Fruit fly (Drosophila melanogaster) whole organism, embryonic: ENCODE data around the gene CG31809.

Experiments used
- CG10431 ChIP-seq: fragments of 200-800 bp; sonication (Bioruptor generic); optimal IDR thresholded peaks from 3 replicates; lab custom pipeline; 2018; ENCODE audit warnings: missing biosample characterization, mild to moderate bottlenecking, missing genetic modification characterization
- CG11247 ChIP-seq: fragments of 200-800 bp; sonication (Bioruptor generic); IDR thresholded peaks from 2 replicates; pipeline ENCODE4 v1.3.6; 2022; ENCODE audit warnings: missing biosample characterization, missing genetic modification characterization
- CG11504 ChIP-seq: fragments of 200-800 bp; sonication (Bioruptor generic); optimal IDR thresholded peaks from 3 replicates; lab custom pipeline; 2019; ENCODE audit warnings: missing biosample characterization, mild to moderate bottlenecking, missing genetic modification characterization, moderate library complexity
- CG12391 ChIP-seq: fragments of 200-800 bp; sonication (Bioruptor generic); optimal IDR thresholded peaks from 3 replicates; lab custom pipeline; 2018; ENCODE audit warnings: missing biosample characterization, mild to moderate bottlenecking, missing genetic modification characterization, moderate library complexity
- CG12744 ChIP-seq: fragments of 200-800 bp; sonication (Bioruptor generic); optimal IDR thresholded peaks from 2 replicates; lab custom pipeline; 2016; ENCODE audit warnings: missing biosample characterization, missing genetic modification characterization
- CG13775 ChIP-seq: fragments of 200-800 bp; sonication (Bioruptor generic); optimal IDR thresholded peaks from 3 replicates; lab custom pipeline; 2017; ENCODE audit warnings: missing biosample characterization, mild to moderate bottlenecking, missing genetic modification characterization
- CG15073 ChIP-seq: fragments of 200-800 bp; sonication (Bioruptor generic); optimal IDR thresholded peaks from 2 replicates; lab custom pipeline; 2016; ENCODE audit warnings: missing biosample characterization, missing genetic modification characterization
- CG15269 ChIP-seq: fragments of 200-800 bp; sonication (Bioruptor generic); optimal IDR thresholded peaks from 2 replicates; lab custom pipeline; 2018; ENCODE audit warnings: missing biosample characterization, mild to moderate bottlenecking, missing genetic modification characterization, moderate library complexity
- CG15601 ChIP-seq: fragments of 200-800 bp; sonication (Bioruptor generic); optimal IDR thresholded peaks from 3 replicates; lab custom pipeline; 2019; ENCODE audit warnings: missing biosample characterization, mild to moderate bottlenecking, missing genetic modification characterization, moderate library complexity
- CG16813 ChIP-seq: fragments of 200-800 bp; sonication (Bioruptor generic); IDR thresholded peaks from 3 replicates; pipeline ENCODE4 v1.3.6; 2022; ENCODE audit warnings: missing biosample characterization, missing genetic modification characterization; ENCODE audit not compliant: partially characterized antibody
- CG17385 ChIP-seq: fragments of 200-800 bp; sonication (Bioruptor generic); optimal IDR thresholded peaks from 3 replicates; lab custom pipeline; 2018; ENCODE audit warnings: missing biosample characterization, mild to moderate bottlenecking, missing genetic modification characterization
- CG18619 ChIP-seq: fragments of 200-800 bp; sonication (Bioruptor generic); optimal IDR thresholded peaks from 3 replicates; lab custom pipeline; 2017; ENCODE audit warnings: missing biosample characterization, mild to moderate bottlenecking, missing genetic modification characterization
- CG3163 ChIP-seq: fragments of 200-800 bp; sonication (Bioruptor generic); optimal IDR thresholded peaks from 3 replicates; lab custom pipeline; 2016; ENCODE audit warnings: missing biosample characterization, missing genetic modification characterization
- CG34376 ChIP-seq: fragments of 200-800 bp; sonication (Bioruptor generic); optimal IDR thresholded peaks from 2 replicates; lab custom pipeline; 2018; ENCODE audit warnings: missing biosample characterization, mild to moderate bottlenecking, missing genetic modification characterization
- CG4424 ChIP-seq: fragments of 200-800 bp; sonication (Bioruptor generic); optimal IDR thresholded peaks from 3 replicates; lab custom pipeline; 2016; ENCODE audit warnings: missing biosample characterization, missing genetic modification characterization
- CG5245 ChIP-seq: fragments of 200-800 bp; sonication (Bioruptor generic); optimal IDR thresholded peaks from 3 replicates; lab custom pipeline; 2016; ENCODE audit warnings: missing biosample characterization, missing genetic modification characterization
- CG6654 ChIP-seq: fragments of 200-800 bp; sonication (Bioruptor generic); optimal IDR thresholded peaks from 2 replicates; lab custom pipeline; 2017; ENCODE audit warnings: missing biosample characterization, mild to moderate bottlenecking, missing genetic modification characterization
- CG7987 ChIP-seq: fragments of 200-800 bp; sonication (Bioruptor generic); optimal IDR thresholded peaks from 2 replicates; lab custom pipeline; 2018; ENCODE audit warnings: missing biosample characterization, mild to moderate bottlenecking, missing genetic modification characterization, moderate library complexity
- CG8359 ChIP-seq: fragments of 200-800 bp; sonication (Bioruptor generic); optimal IDR thresholded peaks from 2 replicates; lab custom pipeline; 2017; ENCODE audit warnings: missing biosample characterization, mild to moderate bottlenecking, missing genetic modification characterization, borderline replicate concordance
- CG8765 ChIP-seq: fragments of 200-800 bp; sonication (Bioruptor generic); IDR thresholded peaks from 2 replicates; pipeline ENCODE4 v1.3.6; 2022; ENCODE audit warnings: missing biosample characterization, missing genetic modification characterization
- CG9609 ChIP-seq: fragments of 200-800 bp; sonication (Bioruptor generic); optimal IDR thresholded peaks from 3 replicates; lab custom pipeline; 2016; ENCODE audit warnings: missing biosample characterization, missing genetic modification characterization
- D19A ChIP-seq: fragments of 200-800 bp; optimal IDR thresholded peaks from 3 replicates; lab custom pipeline; 2019; ENCODE audit warnings: missing biosample characterization, mild to moderate bottlenecking, missing genetic modification characterization, moderate library complexity
- Dad ChIP-seq: fragments of 200-800 bp; sonication (Bioruptor generic); optimal IDR thresholded peaks from 3 replicates; lab custom pipeline; 2016; ENCODE audit warnings: missing biosample characterization, missing genetic modification characterization
- Drgx ChIP-seq: fragments of 200-800 bp; sonication (Bioruptor generic); IDR thresholded peaks from 2 replicates; pipeline ENCODE4 v1.3.6; 2022; ENCODE audit warnings: missing biosample characterization, missing genetic modification characterization
- GATAe ChIP-seq: fragments of 200-800 bp; sonication (Bioruptor generic); conservative IDR thresholded peaks from 2 replicates; pipeline ENCODE4 v1.3.6; 2022; ENCODE audit warnings: missing biosample characterization, missing genetic modification characterization
- MTF-1 ChIP-seq: fragments of 200-800 bp; sonication (Bioruptor generic); optimal IDR thresholded peaks from 2 replicates; lab custom pipeline; 2018; ENCODE audit warnings: missing biosample characterization, mild to moderate bottlenecking, missing genetic modification characterization, borderline replicate concordance
- Meics ChIP-seq: fragments of 200-800 bp; sonication (Bioruptor generic); optimal IDR thresholded peaks from 2 replicates; lab custom pipeline; 2017; ENCODE audit warnings: missing biosample characterization, mild to moderate bottlenecking, missing genetic modification characterization
- Xbp1 ChIP-seq: fragments of 200-800 bp; sonication (Bioruptor generic); optimal IDR thresholded peaks from 3 replicates; lab custom pipeline; 2016; ENCODE audit warnings: missing biosample characterization, mild to moderate bottlenecking, missing genetic modification characterization
- ash1 ChIP-seq: fragments of 200-800 bp; sonication (Bioruptor generic); optimal IDR thresholded peaks from 2 replicates; lab custom pipeline; 2018; ENCODE audit warnings: missing biosample characterization, mild to moderate bottlenecking, missing genetic modification characterization
- chinmo ChIP-seq: fragments of 200-800 bp; sonication (Bioruptor generic); IDR thresholded peaks from 4 replicates; pipeline ENCODE4 v1.3.6; 2022; ENCODE audit warnings: missing biosample characterization, missing genetic modification characterization; ENCODE audit not compliant: partially characterized antibody
- crc ChIP-seq: fragments of 200-800 bp; sonication (Bioruptor generic); optimal IDR thresholded peaks from 2 replicates; lab custom pipeline; 2016; ENCODE audit warnings: missing biosample characterization, missing genetic modification characterization
- cwo ChIP-seq: fragments of 200-800 bp; sonication (Bioruptor generic); optimal IDR thresholded peaks from 3 replicates; lab custom pipeline; 2017; ENCODE audit warnings: missing biosample characterization, missing genetic modification characterization, mild to moderate bottlenecking, moderate library complexity, missing genetic modification reagents
- dm ChIP-seq: fragments of 200-800 bp; sonication (Bioruptor generic); optimal IDR thresholded peaks from 3 replicates; lab custom pipeline; 2016; ENCODE audit warnings: missing biosample characterization, missing genetic modification characterization
- eve ChIP-seq, 2 experiments: fragments of >200 bp; optimal IDR thresholded peaks; 2 replicates each; lab custom pipeline; 2017; ENCODE audit warnings: missing biosample characterization in 2 of 2, missing genetic modification characterization in 2 of 2
- ewg ChIP-seq: fragments of 200-800 bp; sonication (Bioruptor generic); optimal IDR thresholded peaks from 3 replicates; lab custom pipeline; 2017; ENCODE audit warnings: mild to moderate bottlenecking, missing biosample characterization, missing genetic modification reagents, missing genetic modification characterization
- exex ChIP-seq: fragments of 200-800 bp; sonication (Bioruptor generic); optimal IDR thresholded peaks from 4 replicates; lab custom pipeline; 2018; ENCODE audit warnings: missing biosample characterization, mild to moderate bottlenecking, missing genetic modification characterization, moderate library complexity
- fd3F ChIP-seq: fragments of 200-800 bp; sonication (Bioruptor generic); optimal IDR thresholded peaks from 2 replicates; lab custom pipeline; 2018; ENCODE audit warnings: missing biosample characterization, mild to moderate bottlenecking, missing genetic modification characterization, moderate library complexity
- grau ChIP-seq: fragments of 200-800 bp; optimal IDR thresholded peaks from 3 replicates; lab custom pipeline; 2019; ENCODE audit warnings: missing biosample characterization, mild to moderate bottlenecking, missing genetic modification characterization, moderate library complexity
- gsb-n ChIP-seq: fragments of 200-800 bp; sonication (Bioruptor generic); optimal IDR thresholded peaks from 3 replicates; lab custom pipeline; 2018; ENCODE audit warnings: missing biosample characterization, mild to moderate bottlenecking, missing genetic modification characterization
- h ChIP-seq: fragments of >200 bp; optimal IDR thresholded peaks from 2 replicates; lab custom pipeline; 2017
- hkb ChIP-seq, 2 experiments: fragments of 200-800 bp in 1 of 2; fragments of >200 bp in 1 of 2; sonication (Bioruptor generic) in 1 of 2; IDR thresholded peaks in 1 of 2; optimal IDR thresholded peaks in 1 of 2; 2 replicates each; pipeline versions ENCODE4 v1.3.6 to Lab custom; 2017 to 2022; ENCODE audit warnings: missing biosample characterization in 1 of 2, missing genetic modification characterization in 1 of 2
- knrl ChIP-seq: fragments of 200-800 bp; sonication (Bioruptor generic); IDR thresholded peaks from 3 replicates; pipeline ENCODE4 v1.3.6; 2022; ENCODE audit warnings: missing biosample characterization, missing genetic modification characterization; ENCODE audit not compliant: partially characterized antibody
- lab ChIP-seq: fragments of 200-800 bp; sonication (Bioruptor generic); optimal IDR thresholded peaks from 3 replicates; lab custom pipeline; 2017; ENCODE audit warnings: missing biosample characterization, missing genetic modification characterization, mild to moderate bottlenecking, moderate library complexity, missing genetic modification reagents
- onecut ChIP-seq: fragments of 200-800 bp; sonication (Bioruptor generic); IDR thresholded peaks from 2 replicates; pipeline ENCODE4 v1.3.6; 2022; ENCODE audit warnings: missing biosample characterization, missing genetic modification characterization
- shn ChIP-seq: fragments of 200-800 bp; sonication (Bioruptor generic); optimal IDR thresholded peaks from 3 replicates; lab custom pipeline; 2016; ENCODE audit warnings: missing biosample characterization, missing genetic modification characterization
- sisA ChIP-seq: fragments of 200-800 bp; sonication (Bioruptor generic); IDR thresholded peaks from 2 replicates; pipeline ENCODE4 v1.3.6; 2022; ENCODE audit warnings: missing biosample characterization, missing genetic modification characterization
- slp2 ChIP-seq: fragments of 200-800 bp; sonication (Bioruptor generic); optimal IDR thresholded peaks from 2 replicates; lab custom pipeline; 2016; ENCODE audit warnings: missing biosample characterization, missing genetic modification characterization
- stwl ChIP-seq: fragments of 200-800 bp; sonication (Bioruptor generic); optimal IDR thresholded peaks from 3 replicates; lab custom pipeline; 2018; ENCODE audit warnings: missing biosample characterization, mild to moderate bottlenecking, missing genetic modification characterization, moderate library complexity
- wor ChIP-seq: fragments of 200-800 bp; sonication (Bioruptor generic); IDR thresholded peaks from 2 replicates; pipeline ENCODE4 v1.3.6; 2022; ENCODE audit warnings: missing biosample characterization, missing genetic modification characterization
- zfh1 ChIP-seq: fragments of 200-800 bp; sonication (Bioruptor generic); IDR thresholded peaks from 3 replicates; pipeline ENCODE4 v1.3.6; 2022; ENCODE audit warnings: missing biosample characterization, missing genetic modification characterization

The CG31809 gene

DNA sequence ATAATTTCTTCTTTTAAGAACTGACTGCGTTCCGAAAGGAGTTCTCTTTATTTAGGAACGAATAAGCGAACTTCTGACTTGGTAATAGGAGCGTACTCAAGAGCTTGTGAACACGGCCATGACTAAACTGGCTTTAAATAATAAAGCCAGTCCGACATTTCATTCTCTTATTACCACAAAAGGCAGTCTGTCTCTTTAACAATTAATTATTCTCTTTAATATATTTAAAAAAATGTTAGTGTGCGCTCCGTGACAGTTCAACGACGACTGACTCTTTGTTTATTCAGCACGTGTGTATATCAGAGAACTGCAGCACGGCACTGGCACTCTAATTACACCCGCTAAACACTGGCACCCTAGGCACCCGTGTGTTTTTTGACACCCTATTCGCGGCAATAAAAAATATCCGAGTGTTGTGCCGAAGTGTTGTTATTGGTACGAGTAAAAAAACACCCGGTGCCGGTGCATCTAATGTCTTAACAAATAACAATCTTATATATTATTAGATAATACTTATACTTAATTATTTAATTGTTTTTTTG is at the start of gene CG31809 (continued):
- TF ChIP-seq CG13775 (GFP tag; lab: Kevin White, UChicago) (no peak), crc (GFP tag; lab: Kevin White, UChicago) (no peak), CG16813 (GFP tag; lab: Robert Waterston, UW) (no peak), chinmo (GFP tag; lab: Robert Waterston, UW) (0 out of 4 replicates have a peak, but pooled peaks have one; percentile 62), lab (GFP tag; lab: Kevin White, UChicago) (peak; percentile 7), CG4424 (GFP tag; lab: Kevin White, UChicago) (no peak), Dad (GFP tag; lab: Kevin White, UChicago) (no peak), onecut (GFP tag; lab: Robert Waterston, UW) (peak; percentile 38; the same call in 1 of the 2 replicates), exex (tag; lab: Kevin White, UChicago) (peak; percentile 18), MTF-1 (peak; percentile 13), fd3F (GFP tag; lab: Kevin White, UChicago) (no peak), D19A (tag; lab: Kevin White, UChicago) (peak; percentile 13), CG10431 (no peak), cwo (peak; percentile 67), CG8359 (GFP tag; lab: Kevin White, UChicago) (no peak), CG15601 (no peak), gsb-n (tag; lab: Kevin White, UChicago) (peak; percentile 8), CG3163 (GFP tag; lab: Kevin White, UChicago) (peak; percentile 71), CG11504 (tag; lab: Kevin White, UChicago) (peak; percentile 3), CG15269 (tag; lab: Kevin White, UChicago) (no peak), CG34376 (GFP tag; lab: Kevin White, UChicago) (no peak), hkb (optimal IDR thresholded peaks at IDR 0.05; lab: Kevin White, UChicago) (no peak), hkb (GFP tag; IDR thresholded peaks at IDR 0.05; lab: Robert Waterston, UW) (peak; percentile 38; the same call in 1 of the 2 replicates), CG7987 (GFP tag; lab: Kevin White, UChicago) (peak; percentile 13), CG18619 (no peak), h (lab: Kevin White, UChicago) (no peak), Meics (GFP tag; lab: Kevin White, UChicago) (peak; percentile 23), CG17385 (no peak), CG12744 (GFP tag; lab: Kevin White, UChicago) (no peak), wor (GFP tag; lab: Robert Waterston, UW) (no peak), Drgx (GFP tag; lab: Robert Waterston, UW) (no peak), zfh1 (GFP tag; lab: Robert Waterston, UW) (no peak), ash1 (GFP tag; lab: Kevin White, UChicago) (no peak)

DNA sequence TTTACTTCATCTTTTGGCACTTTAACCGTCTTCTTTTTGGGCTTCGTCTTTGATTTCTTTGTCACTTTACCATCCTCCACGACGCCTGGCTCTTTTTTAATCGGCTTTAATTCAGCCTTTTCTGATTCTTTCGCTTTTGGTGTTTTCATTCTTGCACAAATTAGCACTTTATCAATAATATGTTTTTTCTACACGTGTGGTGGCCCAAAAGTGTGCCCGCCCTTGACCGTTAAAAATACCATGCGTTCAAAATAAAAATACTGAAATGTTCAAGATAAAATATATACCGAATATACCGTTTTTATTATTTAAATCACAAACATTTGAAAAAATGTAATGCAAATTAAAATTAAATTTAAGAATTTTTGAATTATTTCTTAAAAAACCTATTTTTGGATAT is 43.5 kb upstream of the CG31809 start, which contains the start of gene CG12288:
Gene CG12288, minus strand, starts transcription at position 216 of the 400 bp plus-strand sequence.
- no peak for TF ChIP-seq CG12391 (tag; lab: Kevin White, UChicago)
- no peak for TF ChIP-seq Xbp1 (GFP tag; lab: Kevin White, UChicago)
- TF ChIP-seq CG8765 (GFP tag; lab: Robert Waterston, UW): no peak
- no peak for TF ChIP-seq GATAe
- peak; percentile 74 for TF ChIP-seq stwl (tag; lab: Kevin White, UChicago)
- no peak for TF ChIP-seq slp2 (GFP tag; lab: Kevin White, UChicago)
- TF ChIP-seq ewg (GFP tag; lab: Kevin White, UChicago): no peak
- no peak for TF ChIP-seq CG15073 (GFP tag; lab: Kevin White, UChicago)
- peak; percentile 65 for TF ChIP-seq dm (GFP tag; lab: Kevin White, UChicago)
- no peak for TF ChIP-seq CG5245 (GFP tag; lab: Kevin White, UChicago)
- TF ChIP-seq crc (GFP tag; lab: Kevin White, UChicago): no peak
- no peak for TF ChIP-seq eve (GFP tag; optimal IDR thresholded peaks at IDR 0.05; lab: Kevin White, UChicago)
- TF ChIP-seq sisA (GFP tag; lab: Robert Waterston, UW): no peak
- TF ChIP-seq shn (GFP tag; lab: Kevin White, UChicago): no peak
- no peak for TF ChIP-seq grau (tag; lab: Kevin White, UChicago)
- no peak for TF ChIP-seq CG6654
- no peak for TF ChIP-seq CG11247 (GFP tag; lab: Robert Waterston, UW)
- no peak for TF ChIP-seq knrl (GFP tag; lab: Robert Waterston, UW)
- TF ChIP-seq CG9609 (GFP tag; lab: Kevin White, UChicago): no peak
